Fruit fly (Drosophila melanogaster) whole organism, embryonic: ENCODE measurements around the gene CG13071.

Experiments
- Antp ChIP-seq: fragments of 200-800 bp; sonication (Bioruptor generic); optimal IDR thresholded peaks from 3 replicates; lab custom pipeline; 2016; ENCODE audit warnings: missing biosample characterization, missing genetic modification characterization
- CG10267 ChIP-seq: fragments of 200-800 bp; sonication (Bioruptor generic); optimal IDR thresholded peaks from 2 replicates; lab custom pipeline; 2018; ENCODE audit warnings: missing biosample characterization, mild to moderate bottlenecking, missing genetic modification characterization, moderate library complexity
- CG13296 ChIP-seq: fragments of 200-800 bp; sonication (Bioruptor generic); optimal IDR thresholded peaks from 3 replicates; lab custom pipeline; 2018; ENCODE audit warnings: missing biosample characterization, mild to moderate bottlenecking, missing genetic modification characterization
- CG4617 ChIP-seq: fragments of 200-800 bp; sonication (Bioruptor generic); optimal IDR thresholded peaks from 3 replicates; lab custom pipeline; 2016; ENCODE audit warnings: missing biosample characterization, missing genetic modification characterization, borderline replicate concordance
- CG8944 ChIP-seq: fragments of 200-800 bp; sonication (Bioruptor generic); optimal IDR thresholded peaks from 3 replicates; lab custom pipeline; 2016; ENCODE audit warnings: missing biosample characterization, missing genetic modification characterization
- CkIIα-i1 ChIP-seq: fragments of 200-800 bp; sonication (Bioruptor generic); IDR thresholded peaks from 2 replicates; pipeline ENCODE4 v1.3.6; 2022; ENCODE audit warnings: missing biosample characterization, missing genetic modification characterization
- Fer1 ChIP-seq: fragments of 200-800 bp; sonication (Bioruptor generic); optimal IDR thresholded peaks from 2 replicates; lab custom pipeline; 2017; ENCODE audit warnings: missing biosample characterization, mild to moderate bottlenecking, missing genetic modification characterization
- Fer2 ChIP-seq: fragments of 200-800 bp; sonication (Bioruptor generic); optimal IDR thresholded peaks from 2 replicates; lab custom pipeline; 2018; ENCODE audit warnings: missing biosample characterization, mild to moderate bottlenecking, missing genetic modification characterization, moderate library complexity
- Hr78 ChIP-seq, 2 experiments: fragments of 200-800 bp in 1 of 2; fragments of >200 bp in 1 of 2; sonication (Bioruptor generic) in 1 of 2; optimal IDR thresholded peaks; 2 replicates each; lab custom pipeline; 2017 to 2019; ENCODE audit warnings: missing biosample characterization in 2 of 2, missing genetic modification characterization in 2 of 2, mild to moderate bottlenecking in 1 of 2, moderate library complexity in 1 of 2
- Ravus ChIP-seq: fragments of 200-800 bp; sonication (Bioruptor generic); IDR thresholded peaks from 2 replicates; pipeline ENCODE4 v1.3.6; 2022; ENCODE audit warnings: missing biosample characterization, missing genetic modification characterization
- Xbp1 ChIP-seq: fragments of 200-800 bp; sonication (Bioruptor generic); optimal IDR thresholded peaks from 3 replicates; lab custom pipeline; 2016; ENCODE audit warnings: missing biosample characterization, mild to moderate bottlenecking, missing genetic modification characterization
- nau ChIP-seq: fragments of 200-800 bp; sonication (Bioruptor generic); optimal IDR thresholded peaks from 3 replicates; lab custom pipeline; 2017; ENCODE audit warnings: missing biosample characterization, mild to moderate bottlenecking, missing genetic modification characterization, missing genetic modification reagents
- tx ChIP-seq: fragments of 200-800 bp; sonication (Bioruptor generic); optimal IDR thresholded peaks from 2 replicates; lab custom pipeline; 2016; ENCODE audit warnings: missing biosample characterization, missing genetic modification characterization
- usp ChIP-seq: fragments of >200 bp; optimal IDR thresholded peaks from 2 replicates; lab custom pipeline; 2017; ENCODE audit warnings: missing biosample characterization, missing genetic modification characterization

dm6 chr3L:16270802-16271332, 8.3 kb downstream of the CG13071 start, which contains the start of the genes CG34248 and CG13067:
- TF ChIP-seq CG4617 (GFP tag; lab: Kevin White, UChicago) (no peak), Fer2 (tag; lab: Kevin White, UChicago) (no peak), Hr78 (GFP tag; optimal IDR thresholded peaks at IDR 0.05; lab: Kevin White, UChicago) (no peak), CG13296 (no peak), Ravus (GFP tag; lab: Robert Waterston, UW) (no peak), nau (no peak), Fer1 (GFP tag; lab: Kevin White, UChicago) (no peak), CG8944 (GFP tag; lab: Kevin White, UChicago) (no peak), CkIIα-i1 (no peak), Xbp1 (no peak), tx (no peak), usp (no peak), Antp (GFP tag; lab: Kevin White, UChicago) (no peak), CG10267 (tag; lab: Kevin White, UChicago) (no peak)
